Worm (Caenorhabditis elegans): ENCODE results near the gene Y51A2D.8.

Gene Y51A2D.8

ce11 chrV:18533606-18534005 is 20.0 kb downstream of the Y51A2D.8 start, which contains the start of gene ints-5:
TSS of gene ints-5 (plus strand) at chrV:18533953.
- peak; percentile 4 for TF ChIP-seq dve-1 (tag; optimal IDR thresholded peaks at IDR 0.05; ENCODE audit: insufficient read depth)
- TF ChIP-seq R02D3.7 (tag; optimal IDR thresholded peaks at IDR 0.05), result peak; percentile 55
- TF ChIP-seq lin-38 (GFP tag; IDR thresholded peaks at IDR 0.05), result peak; percentile 96
- peak; percentile 32 for TF ChIP-seq nhr-28 (tag; optimal IDR thresholded peaks at IDR 0.05)
- TF ChIP-seq daf-16 (GFP tag; optimal IDR thresholded peaks at IDR 0.05), result no peak
- peak; percentile 11 for TF ChIP-seq daf-16 (tag; optimal IDR thresholded peaks at IDR 0.05)
- peak; percentile 62 for TF ChIP-seq lin-13 (GFP tag; optimal IDR thresholded peaks at IDR 0.05)
- peak; percentile 79 for TF ChIP-seq aha-1 (tag)
- TF ChIP-seq daf-19 (GFP tag; conservative IDR thresholded peaks at IDR 0.05), result no peak
- no peak for TF ChIP-seq spr-1 (tag; optimal IDR thresholded peaks at IDR 0.05)
- TF ChIP-seq lsy-2 (tag; optimal IDR thresholded peaks at IDR 0.05), result peak in 1 of 2 experiments; percentile 68
- TF ChIP-seq hlh-30 (tag; optimal IDR thresholded peaks at IDR 0.05; ENCODE audit: insufficient read depth), result peak; percentile 12
- peak; percentile 61 for TF ChIP-seq mes-2 (tag; optimal IDR thresholded peaks at IDR 0.05; ENCODE audit: poor library complexity, severe bottlenecking)
- TF ChIP-seq lim-7 (GFP tag; IDR thresholded peaks at IDR 0.05), result no peak
- TF ChIP-seq zip-11 (GFP tag; IDR thresholded peaks at IDR 0.05), result no peak
- peak; percentile 55 for TF ChIP-seq dpl-1 (GFP tag; optimal IDR thresholded peaks at IDR 0.05)
- TF ChIP-seq hlh-11 (tag; optimal IDR thresholded peaks at IDR 0.05), result peak; percentile 10
- no peak for TF ChIP-seq ctbp-1 (GFP tag; IDR thresholded peaks at IDR 0.05)
- no peak for TF ChIP-seq mxl-3 (GFP tag; optimal IDR thresholded peaks at IDR 0.05)

ce11 chrV:18524460-18524859 is 29.2 kb downstream of the Y51A2D.8 start, which contains the start of gene hmit-1.2:
TSS of gene hmit-1.2 (plus strand) at chrV:18524760.
- no peak for TF ChIP-seq nhr-28 (tag; optimal IDR thresholded peaks at IDR 0.05)
- no peak for TF ChIP-seq snpc-4 (tag; optimal IDR thresholded peaks at IDR 0.05)
- no peak for TF ChIP-seq mdt-29 (GFP tag; IDR thresholded peaks at IDR 0.05)
- TF ChIP-seq madf-9 (GFP tag; conservative IDR thresholded peaks at IDR 0.05), result no peak
- no peak for TF ChIP-seq egl-43 (GFP tag; IDR thresholded peaks at IDR 0.05)
- no peak for TF ChIP-seq unc-62 (GFP tag; optimal IDR thresholded peaks at IDR 0.05 in 1 of 2)
- no peak for TF ChIP-seq unc-62 (tag; optimal IDR thresholded peaks at IDR 0.05)
- TF ChIP-seq zag-1 (tag; optimal IDR thresholded peaks at IDR 0.05), result no peak
- no peak for TF ChIP-seq F37D6.2 (tag; optimal IDR thresholded peaks at IDR 0.05)
- TF ChIP-seq ceh-62 (tag; optimal IDR thresholded peaks at IDR 0.05), result no peak
- TF ChIP-seq daf-16 (GFP tag; optimal IDR thresholded peaks at IDR 0.05), result no peak
- TF ChIP-seq daf-16 (tag; optimal IDR thresholded peaks at IDR 0.05), result no peak
- TF ChIP-seq lin-38 (GFP tag; IDR thresholded peaks at IDR 0.05), result no peak
- no peak for TF ChIP-seq ceh-82 (tag; optimal IDR thresholded peaks at IDR 0.05)
- no peak for TF ChIP-seq ceh-20 (GFP tag; IDR thresholded peaks at IDR 0.05)
- no peak for TF ChIP-seq F10B5.3 (tag; optimal IDR thresholded peaks at IDR 0.05)
- TF ChIP-seq rbr-2 (tag; optimal IDR thresholded peaks at IDR 0.05), result no peak
- no peak for TF ChIP-seq ces-1 (GFP tag; optimal IDR thresholded peaks at IDR 0.05)
- no peak for TF ChIP-seq F44E2.7 (GFP tag; IDR thresholded peaks at IDR 0.05)

ce11 chrV:18516496-18516895 is 37.2 kb downstream of the Y51A2D.8 start, which contains the start of gene hmit-1.1:
TSS of gene hmit-1.1 (plus strand) at chrV:18516789.
- peak; percentile 76 for TF ChIP-seq pqm-1 (tag; optimal IDR thresholded peaks at IDR 0.05)
- peak; percentile 86 for TF ChIP-seq php-3 (GFP tag; IDR thresholded peaks at IDR 0.05)
- TF ChIP-seq nhr-77 (tag; optimal IDR thresholded peaks at IDR 0.05), result peak; percentile 33
- TF ChIP-seq dve-1 (tag; optimal IDR thresholded peaks at IDR 0.05; ENCODE audit: insufficient read depth), result peak; percentile 62
- peak; percentile 52 for TF ChIP-seq nhr-28 (tag; optimal IDR thresholded peaks at IDR 0.05)
- TF ChIP-seq daf-16 (GFP tag; optimal IDR thresholded peaks at IDR 0.05), result no peak
- TF ChIP-seq daf-16 (tag; optimal IDR thresholded peaks at IDR 0.05), result peak; percentile 74
- TF ChIP-seq rbr-2 (tag; optimal IDR thresholded peaks at IDR 0.05), result no peak
- TF ChIP-seq dmd-6 (GFP tag; IDR thresholded peaks at IDR 0.05), result peak; percentile 83
- no peak for TF ChIP-seq nhr-10 (tag; optimal IDR thresholded peaks at IDR 0.05)
- TF ChIP-seq T20F7.1 (GFP tag; optimal IDR thresholded peaks at IDR 0.05), result no peak
- peak; percentile 68 for TF ChIP-seq hlh-11 (tag; optimal IDR thresholded peaks at IDR 0.05)
